Fruit fly (Drosophila melanogaster) whole organism, embryonic: ENCODE measurements around the gene Rbp1-like.

Experiments used
- Atf3 ChIP-seq: fragments of 200-800 bp; sonication (Bioruptor generic); optimal IDR thresholded peaks from 3 replicates; lab custom pipeline; 2016; ENCODE audit warnings: missing biosample characterization, missing genetic modification characterization
- Blimp-1 ChIP-seq: fragments of 200-800 bp; sonication (Bioruptor generic); optimal IDR thresholded peaks from 3 replicates; lab custom pipeline; 2018; ENCODE audit warnings: missing biosample characterization, missing genetic modification characterization, mild to moderate bottlenecking, moderate library complexity, missing genetic modification reagents
- CG10543 ChIP-seq: fragments of 200-800 bp; sonication (Bioruptor generic); optimal IDR thresholded peaks from 3 replicates; lab custom pipeline; 2017; ENCODE audit warnings: missing biosample characterization, mild to moderate bottlenecking, missing genetic modification characterization, moderate library complexity
- CG11398 ChIP-seq: fragments of 200-800 bp; sonication (Bioruptor generic); optimal IDR thresholded peaks from 2 replicates; lab custom pipeline; 2016; ENCODE audit warnings: missing biosample characterization, missing genetic modification characterization
- CG11696 ChIP-seq: fragments of 200-800 bp; sonication (Bioruptor generic); IDR thresholded peaks from 2 replicates; pipeline ENCODE4 v1.3.6; 2022; ENCODE audit warnings: missing biosample characterization, missing genetic modification characterization
- CG12104 ChIP-seq: fragments of 200-800 bp; sonication (Bioruptor generic); optimal IDR thresholded peaks from 3 replicates; lab custom pipeline; 2016; ENCODE audit warnings: missing biosample characterization, missing genetic modification characterization
- CG13123 ChIP-seq: fragments of 200-800 bp; sonication (Bioruptor generic); optimal IDR thresholded peaks from 2 replicates; lab custom pipeline; 2016; ENCODE audit warnings: missing biosample characterization, missing genetic modification characterization
- CG13624 ChIP-seq: fragments of 200-800 bp; sonication (Bioruptor generic); optimal IDR thresholded peaks from 2 replicates; lab custom pipeline; 2016; ENCODE audit warnings: missing biosample characterization, missing genetic modification characterization
- CG15514 ChIP-seq: fragments of 200-800 bp; sonication (Bioruptor generic); optimal IDR thresholded peaks from 3 replicates; lab custom pipeline; 2017; ENCODE audit warnings: missing biosample characterization, missing genetic modification characterization, mild to moderate bottlenecking, moderate library complexity, missing genetic modification reagents
- CG16815 ChIP-seq: fragments of 200-800 bp; sonication (Bioruptor generic); optimal IDR thresholded peaks from 3 replicates; lab custom pipeline; 2017; ENCODE audit warnings: missing biosample characterization, mild to moderate bottlenecking, missing genetic modification characterization
- CG3407 ChIP-seq: fragments of 200-800 bp; sonication (Bioruptor generic); optimal IDR thresholded peaks from 2 replicates; lab custom pipeline; 2018; ENCODE audit warnings: missing biosample characterization, mild to moderate bottlenecking, missing genetic modification characterization
- CG3847 ChIP-seq: fragments of 200-800 bp; sonication (Bioruptor generic); IDR thresholded peaks from 2 replicates; pipeline ENCODE4 v1.3.6; 2022; ENCODE audit warnings: missing biosample characterization, missing genetic modification characterization
- CG4707 ChIP-seq: fragments of 200-800 bp; sonication (Bioruptor generic); optimal IDR thresholded peaks from 2 replicates; lab custom pipeline; 2018; ENCODE audit warnings: missing biosample characterization, mild to moderate bottlenecking, missing genetic modification characterization, moderate library complexity
- CG6791 ChIP-seq: fragments of 200-800 bp; sonication (Bioruptor generic); IDR thresholded peaks from 3 replicates; pipeline ENCODE4 v1.3.6; 2022; ENCODE audit warnings: missing biosample characterization, missing genetic modification characterization; ENCODE audit not compliant: partially characterized antibody
- CG7372 ChIP-seq: fragments of 200-800 bp; sonication (Bioruptor generic); IDR thresholded peaks from 2 replicates; pipeline ENCODE4 v1.3.6; 2022; ENCODE audit warnings: missing biosample characterization, missing genetic modification characterization
- CG7556 ChIP-seq: fragments of 200-800 bp; sonication (Bioruptor generic); optimal IDR thresholded peaks from 2 replicates; lab custom pipeline; 2017; ENCODE audit warnings: missing biosample characterization, mild to moderate bottlenecking, missing genetic modification characterization
- CG8089 ChIP-seq: fragments of 200-800 bp; sonication (Bioruptor generic); optimal IDR thresholded peaks from 3 replicates; lab custom pipeline; 2016; ENCODE audit warnings: missing biosample characterization, missing genetic modification characterization
- CG8924 ChIP-seq: fragments of 200-800 bp; optimal IDR thresholded peaks from 3 replicates; lab custom pipeline; 2019; ENCODE audit warnings: missing biosample characterization, mild to moderate bottlenecking, missing genetic modification characterization, moderate library complexity
- CG9215 ChIP-seq: fragments of 200-800 bp; sonication (Bioruptor generic); IDR thresholded peaks from 2 replicates; pipeline ENCODE4 v1.3.6; 2022; ENCODE audit warnings: missing biosample characterization, missing genetic modification characterization
- CG9817 ChIP-seq: fragments of 200-800 bp; sonication (Bioruptor generic); optimal IDR thresholded peaks from 2 replicates; lab custom pipeline; 2018; ENCODE audit warnings: missing biosample characterization, mild to moderate bottlenecking, missing genetic modification characterization, moderate library complexity
- Chrac-16 ChIP-seq: fragments of 200-800 bp; sonication (Bioruptor generic); optimal IDR thresholded peaks from 3 replicates; lab custom pipeline; 2016; ENCODE audit warnings: missing biosample characterization, missing genetic modification characterization
- Doc3 ChIP-seq: fragments of 200-800 bp; sonication (Bioruptor generic); IDR thresholded peaks from 3 replicates; pipeline ENCODE4 v1.3.6; 2022; ENCODE audit warnings: missing biosample characterization, missing genetic modification characterization; ENCODE audit not compliant: partially characterized antibody
- ERR ChIP-seq: fragments of 200-800 bp; sonication (Bioruptor generic); optimal IDR thresholded peaks from 2 replicates; lab custom pipeline; 2016; ENCODE audit warnings: missing biosample characterization, missing genetic modification characterization
- HLH3B ChIP-seq: fragments of 200-800 bp; sonication (Bioruptor generic); IDR thresholded peaks from 2 replicates; pipeline ENCODE4 v1.3.6; 2022; ENCODE audit warnings: missing biosample characterization, missing genetic modification characterization
- HLH4C ChIP-seq: fragments of 200-800 bp; sonication (Bioruptor generic); IDR thresholded peaks from 3 replicates; pipeline ENCODE4 v1.3.6; 2022; ENCODE audit warnings: missing biosample characterization, missing genetic modification characterization; ENCODE audit not compliant: partially characterized antibody
- HLHmδ ChIP-seq: fragments of 200-800 bp; sonication (Bioruptor generic); optimal IDR thresholded peaks from 2 replicates; lab custom pipeline; 2018; ENCODE audit warnings: missing biosample characterization, mild to moderate bottlenecking, missing genetic modification characterization, moderate library complexity
- Jarid2 ChIP-seq: fragments of 200-800 bp; sonication (Bioruptor generic); optimal IDR thresholded peaks from 3 replicates; lab custom pipeline; 2017; ENCODE audit warnings: mild to moderate bottlenecking, missing biosample characterization, missing genetic modification reagents, missing genetic modification characterization
- NFAT ChIP-seq: fragments of 200-800 bp; sonication (Bioruptor generic); IDR thresholded peaks from 2 replicates; pipeline ENCODE4 v1.3.6; 2022; ENCODE audit warnings: missing biosample characterization, missing genetic modification characterization
- Pdp1 ChIP-seq, 2 experiments: fragments of 200-800 bp; sonication (Bioruptor generic); optimal IDR thresholded peaks; 3 replicates each; lab custom pipeline; 2016; ENCODE audit warnings: missing biosample characterization in 2 of 2, missing genetic modification characterization in 2 of 2, mild to moderate bottlenecking in 1 of 2, moderate library complexity in 1 of 2
- Sox100B ChIP-seq: fragments of 200-800 bp; sonication (Bioruptor generic); optimal IDR thresholded peaks from 3 replicates; lab custom pipeline; 2018; ENCODE audit warnings: missing biosample characterization, mild to moderate bottlenecking, missing genetic modification characterization
- Usf ChIP-seq: fragments of 200-800 bp; sonication (Bioruptor generic); optimal IDR thresholded peaks from 2 replicates; lab custom pipeline; 2017; ENCODE audit warnings: missing genotype, missing biosample characterization, missing genetic modification characterization
- cad ChIP-seq: fragments of >200 bp; optimal IDR thresholded peaks from 2 replicates; lab custom pipeline; 2017; ENCODE audit warnings: missing biosample characterization, missing genetic modification characterization
- en ChIP-seq: fragments of 200-800 bp; sonication (Bioruptor generic); optimal IDR thresholded peaks from 2 replicates; lab custom pipeline; 2016; ENCODE audit warnings: missing biosample characterization, missing genetic modification characterization
- fd3F ChIP-seq: fragments of 200-800 bp; sonication (Bioruptor generic); optimal IDR thresholded peaks from 2 replicates; lab custom pipeline; 2018; ENCODE audit warnings: missing biosample characterization, mild to moderate bottlenecking, missing genetic modification characterization, moderate library complexity
- gsb-n ChIP-seq: fragments of 200-800 bp; sonication (Bioruptor generic); optimal IDR thresholded peaks from 3 replicates; lab custom pipeline; 2018; ENCODE audit warnings: missing biosample characterization, mild to moderate bottlenecking, missing genetic modification characterization
- hbn ChIP-seq: fragments of 200-800 bp; sonication (Bioruptor generic); IDR thresholded peaks from 2 replicates; pipeline ENCODE4 v1.3.6; 2022; ENCODE audit warnings: missing biosample characterization, missing genetic modification characterization; ENCODE audit not compliant: partially characterized antibody
- kni ChIP-seq: fragments of 200-800 bp; sonication (Bioruptor generic); optimal IDR thresholded peaks from 3 replicates; lab custom pipeline; 2017; ENCODE audit warnings: mild to moderate bottlenecking, missing biosample characterization, missing genetic modification reagents, missing genetic modification characterization
- nerfin-2 ChIP-seq: fragments of 200-800 bp; sonication (Bioruptor generic); IDR thresholded peaks from 2 replicates; pipeline ENCODE4 v1.3.6; 2022; ENCODE audit warnings: missing biosample characterization, missing genetic modification characterization; ENCODE audit not compliant: partially characterized antibody
- oc ChIP-seq: fragments of 200-800 bp; sonication (Bioruptor generic); optimal IDR thresholded peaks from 2 replicates; lab custom pipeline; 2018; ENCODE audit warnings: missing biosample characterization, mild to moderate bottlenecking, missing genetic modification characterization, moderate library complexity
- p53 ChIP-seq: fragments of 200-800 bp; sonication (Bioruptor generic); optimal IDR thresholded peaks from 2 replicates; lab custom pipeline; 2016; ENCODE audit warnings: missing biosample characterization, missing genetic modification characterization
- pan ChIP-seq, 4 experiments: fragments of >200 bp in 3 of 4; fragments of 200-800 bp in 1 of 4; sonication (Bioruptor generic) in 1 of 4; optimal IDR thresholded peaks in 3 of 4; IDR thresholded peaks in 1 of 4; 2 replicates each; pipeline versions ENCODE4 v1.3.6 to Lab custom; 2017 to 2022; ENCODE audit warnings: missing biosample characterization in 2 of 4, missing genetic modification characterization in 2 of 4, mixed read lengths in 1 of 4
- prd ChIP-seq, 3 experiments: fragments of >200 bp in 2 of 3; fragments of 200-800 bp in 1 of 3; sonication (Bioruptor generic) in 1 of 3; optimal IDR thresholded peaks in 2 of 3; IDR thresholded peaks in 1 of 3; 2 replicates in 2 of 3; 3 replicates in 1 of 3; pipeline versions ENCODE4 v1.3.6 to Lab custom; 2017 to 2022; ENCODE audit warnings: missing biosample characterization in 1 of 3, missing genetic modification characterization in 1 of 3
- ssp ChIP-seq: fragments of 200-800 bp; sonication (Bioruptor generic); IDR thresholded peaks from 2 replicates; pipeline ENCODE4 v1.3.6; 2022; ENCODE audit warnings: missing biosample characterization, missing genetic modification characterization
- toy ChIP-seq: fragments of 200-800 bp; sonication (Bioruptor generic); IDR thresholded peaks from 2 replicates; pipeline ENCODE4 v1.3.6; 2022; ENCODE audit warnings: missing biosample characterization, missing genetic modification characterization
- tx ChIP-seq: fragments of 200-800 bp; sonication (Bioruptor generic); optimal IDR thresholded peaks from 2 replicates; lab custom pipeline; 2016; ENCODE audit warnings: missing biosample characterization, missing genetic modification characterization
- wek ChIP-seq: fragments of 200-800 bp; sonication (Bioruptor generic); optimal IDR thresholded peaks from 3 replicates; lab custom pipeline; 2018; ENCODE audit warnings: missing biosample characterization, mild to moderate bottlenecking, missing genetic modification characterization, moderate library complexity
- z ChIP-seq: fragments of 200-800 bp; sonication (Bioruptor generic); IDR thresholded peaks from 3 replicates; pipeline ENCODE4 v1.3.6; 2022; ENCODE audit warnings: missing biosample characterization, missing genetic modification characterization

The Rbp1-like gene

DNA sequence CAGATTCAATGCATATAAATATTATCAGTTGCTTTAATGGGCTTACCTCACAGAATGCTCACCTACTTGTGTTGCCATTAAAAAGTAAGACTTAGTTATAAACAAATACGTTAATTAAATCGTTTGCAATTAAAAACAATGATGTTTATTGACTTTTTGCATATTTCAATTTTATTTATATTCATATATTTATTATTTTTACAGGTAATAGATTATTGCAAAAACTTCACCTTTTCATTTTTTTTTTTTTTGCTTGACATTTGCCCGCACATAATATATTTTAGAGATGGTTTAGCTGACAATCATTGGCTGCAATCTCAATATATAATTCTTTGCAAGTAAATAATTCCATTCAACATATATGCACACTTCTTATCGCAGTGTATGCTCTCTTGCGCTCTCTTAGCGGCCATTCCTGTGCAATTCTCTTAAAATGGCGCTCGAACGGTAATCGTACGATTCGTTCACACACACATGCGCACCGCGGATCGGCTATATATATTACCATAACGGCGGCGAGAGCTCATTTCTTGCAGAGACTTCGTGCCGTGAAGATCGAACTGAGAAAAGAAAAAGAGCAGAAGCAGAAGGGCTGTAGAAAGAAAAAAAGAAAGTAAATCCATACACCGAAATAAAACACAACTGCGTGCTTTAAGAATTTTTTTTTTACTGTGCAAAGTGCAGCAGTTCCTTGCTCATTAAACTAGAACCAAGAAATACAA, 11.9 kb upstream of the Rbp1-like start, which contains the start of gene Bcat (continued):
- TF ChIP-seq CG16815 (peak; percentile 60), CG8089 (no peak), Chrac-16 (GFP tag; lab: Kevin White, UChicago) (peak; percentile 38), kni (GFP tag; lab: Kevin White, UChicago) (no peak), toy (GFP tag; lab: Robert Waterston, UW) (no peak), fd3F (GFP tag; lab: Kevin White, UChicago) (peak; percentile 63), tx (GFP tag; lab: Kevin White, UChicago) (peak; percentile 32), Jarid2 (GFP tag; lab: Kevin White, UChicago) (peak; percentile 53), CG9817 (tag; lab: Kevin White, UChicago) (peak; percentile 50), Blimp-1 (GFP tag; lab: Kevin White, UChicago) (peak; percentile 40), NFAT (GFP tag; lab: Robert Waterston, UW) (no peak; the same call in 1 of the 2 replicates), CG15514 (no peak), HLHmδ (GFP tag; lab: Kevin White, UChicago) (peak; percentile 16), CG13123 (GFP tag; lab: Kevin White, UChicago) (no peak), CG10543 (GFP tag; lab: Kevin White, UChicago) (peak; percentile 78), CG12104 (GFP tag; lab: Kevin White, UChicago) (peak; percentile 73), prd (optimal IDR thresholded peaks at IDR 0.05; lab: Kevin White, UChicago) (no peak), prd (GFP tag; IDR thresholded peaks at IDR 0.05; lab: Robert Waterston, UW) (peak; percentile 59; the same call in 1 of the 3 replicates), CG11398 (GFP tag; lab: Kevin White, UChicago) (no peak), CG6791 (GFP tag; lab: Robert Waterston, UW) (no peak), CG4707 (GFP tag; lab: Kevin White, UChicago) (peak; percentile 6), CG7556 (GFP tag; lab: Kevin White, UChicago) (peak; percentile 91), Atf3 (GFP tag; lab: Kevin White, UChicago) (no peak), p53 (GFP tag; lab: Kevin White, UChicago) (no peak), CG9215 (peak; percentile 67), pan (optimal IDR thresholded peaks at IDR 0.05; lab: Kevin White, UChicago) (no peak), pan (GFP tag; optimal IDR thresholded peaks at IDR 0.05 in 1 of 2, IDR thresholded peaks at IDR 0.05 in 1 of 2) (peak in 1 of 2 experiments; percentile 6), ERR (GFP tag; lab: Kevin White, UChicago) (no peak), HLH4C (GFP tag; lab: Robert Waterston, UW) (no peak), oc (no peak), ssp (GFP tag; lab: Robert Waterston, UW) (peak; percentile 47), z (GFP tag; lab: Robert Waterston, UW) (no peak), en (no peak), Usf (peak; percentile 65), hbn (GFP tag; lab: Robert Waterston, UW) (no peak), CG8924 (tag; lab: Kevin White, UChicago) (peak; percentile 75), CG7372 (GFP tag; lab: Robert Waterston, UW) (peak; percentile 54; the same call in 1 of the 2 replicates), Sox100B (peak; percentile 88), CG3407 (GFP tag; lab: Kevin White, UChicago) (peak; percentile 45), wek (GFP tag; lab: Kevin White, UChicago) (no peak), gsb-n (peak; percentile 26), cad (no peak), Doc3 (no peak), CG13624 (GFP tag; lab: Kevin White, UChicago) (no peak), HLH3B (GFP tag; lab: Robert Waterston, UW) (peak; percentile 18; the same call in 1 of the 2 replicates), nerfin-2 (GFP tag; lab: Robert Waterston, UW) (no peak), CG3847 (GFP tag; lab: Robert Waterston, UW) (peak; percentile 60), Pdp1 (GFP tag; optimal IDR thresholded peaks at IDR 0.05; lab: Kevin White, UChicago) (peak; percentile 10 to 42), CG11696 (GFP tag; lab: Robert Waterston, UW) (no peak)
